Worm (Caenorhabditis elegans) whole organism, young adult: ENCODE measurements around the gene col-163.

ENCODE experiments used
- B0019.2 ChIP-seq: fragments of 200-800 bp; sonication (Bioruptor generic); conservative IDR thresholded peaks from 2 replicates; pipeline ENCODE4 v1.3.6; 2022; ENCODE audit warnings: missing genetic modification reagents, missing genetic modification characterization, missing compliant biosample characterization
- T07F8.4 ChIP-seq: sonication (generic microtip); optimal IDR thresholded peaks from 2 replicates; lab custom pipeline; 2016; ENCODE audit warnings: mild to moderate bottlenecking, missing genetic modification characterization, moderate library complexity, missing compliant biosample characterization
- T26A5.8 ChIP-seq: sonication (generic microtip); optimal IDR thresholded peaks from 2 replicates; lab custom pipeline; 2016; ENCODE audit warnings: missing genetic modification characterization, missing compliant biosample characterization
- ama-1 ChIP-seq, 3 experiments: fragments of 150-350 bp in 1 of 3; sonication (generic microtip) in 2 of 3; optimal IDR thresholded peaks; 2 replicates each; lab custom pipeline; 2014 to 2018; ENCODE audit warnings: missing biosample characterization in 2 of 3, missing genetic modification characterization in 2 of 3, missing genetic modification reagents in 2 of 3
- him-1 ChIP-seq: sonication (generic microtip); optimal IDR thresholded peaks from 2 replicates; lab custom pipeline; 2016; ENCODE audit warnings: missing genotype, missing genetic modification reagents, missing genetic modification characterization, missing compliant biosample characterization
- nfya-1 ChIP-seq: sonication (generic microtip); optimal IDR thresholded peaks from 2 replicates; lab custom pipeline; 2017; ENCODE audit warnings: antibody characterized with exemption, missing compliant biosample characterization, missing genetic modification characterization, borderline replicate concordance; ENCODE audit not compliant: insufficient read depth
- nhr-90 ChIP-seq: sonication (generic microtip); optimal IDR thresholded peaks from 2 replicates; lab custom pipeline; 2016; ENCODE audit warnings: missing genotype, mild to moderate bottlenecking, missing genetic modification characterization, missing compliant biosample characterization
- pbrm-1 ChIP-seq: fragments of 200-800 bp; sonication (Bioruptor generic); IDR thresholded peaks from 2 replicates; pipeline ENCODE4 v1.3.6; 2022; ENCODE audit warnings: missing genetic modification reagents, missing genetic modification characterization, missing compliant biosample characterization
- pha-4 ChIP-seq: fragments of 150-350 bp; sonication (generic microtip); optimal IDR thresholded peaks from 2 replicates; lab custom pipeline; 2014; ENCODE audit warnings: missing biosample characterization, missing genetic modification reagents, missing genetic modification characterization
- sptf-2 ChIP-seq: fragments of 200-800 bp; sonication (Bioruptor generic); optimal IDR thresholded peaks from 2 replicates; lab custom pipeline; 2018; ENCODE audit warnings: mild to moderate bottlenecking, missing genetic modification characterization, missing compliant biosample characterization
- unc-130 ChIP-seq: sonication (generic microtip); optimal IDR thresholded peaks from 2 replicates; lab custom pipeline; 2016; ENCODE audit warnings: missing genetic modification reagents, missing genetic modification characterization, missing compliant biosample characterization
- unc-62 ChIP-seq: fragments of 150-350 bp; optimal IDR thresholded peaks from 2 replicates; lab custom pipeline; 2014; ENCODE audit warnings: missing biosample characterization, missing genetic modification reagents, missing genetic modification characterization

ce11 chrV:20594746-20595145 lies 5.1 kb upstream of the col-163 start, which contains the start of gene F26F2.10:
- TF ChIP-seq ama-1 (optimal IDR thresholded peaks at IDR 0.05; lab: Kevin White, UChicago) (no peak), ama-1 (GFP tag; optimal IDR thresholded peaks at IDR 0.05; lab: Kevin White, UChicago) (no peak), pha-4 (tag; lab: Kevin White, UChicago) (no peak), T07F8.4 (no peak), sptf-2 (GFP tag; lab: Kevin White, UChicago) (no peak), unc-62 (GFP tag; lab: Kevin White, UChicago) (no peak), pbrm-1 (no peak), him-1 (tag; lab: Kevin White, UChicago) (no peak), T26A5.8 (tag; lab: Kevin White, UChicago) (no peak), unc-130 (GFP tag; lab: Kevin White, UChicago) (no peak), nfya-1 (tag; lab: Kevin White, UChicago) (no peak), B0019.2 (GFP tag; lab: Robert Waterston, UW) (no peak), nhr-90 (tag; lab: Kevin White, UChicago) (no peak)
